Worm (Caenorhabditis elegans) whole organism, L1 larva: ENCODE measurements around the gene ZK1248.4.
A peak's percentile ranks its signal among the peaks of the same experiment; 100 is the strongest.

Source experiments
- dpl-1 ChIP-seq, 3 experiments: fragments of 150-350 bp in 2 of 3; sonication (generic microtip) in 1 of 3; optimal IDR thresholded peaks; 2 replicates each; lab custom pipeline; 2014 to 2017; ENCODE audit warnings: missing biosample characterization in 3 of 3, missing genetic modification characterization in 3 of 3, missing genetic modification reagents in 3 of 3
- efl-1 ChIP-seq, 4 experiments: fragments of 150-350 bp; optimal IDR thresholded peaks in 3 of 4; peaks in 1 of 4; 1 replicate in 1 of 4; 2 replicates in 3 of 4; lab custom pipeline; 2014; ENCODE audit warnings: missing biosample characterization in 2 of 4, missing genetic modification characterization in 2 of 4, missing genetic modification reagents in 2 of 4
- elt-2 ChIP-seq: sonication (generic microtip); optimal IDR thresholded peaks from 2 replicates; lab custom pipeline; 2016; ENCODE audit warnings: missing genetic modification characterization, mild to moderate bottlenecking, inconsistent platforms, missing compliant biosample characterization, missing genetic modification reagents
- ets-5 ChIP-seq: fragments of 200-800 bp; sonication (Bioruptor generic); IDR thresholded peaks from 2 replicates; pipeline ENCODE4 v1.3.6; 2022; ENCODE audit warnings: missing genetic modification characterization, missing compliant biosample characterization
- unc-86 ChIP-seq: sonication (generic microtip); optimal IDR thresholded peaks from 2 replicates; lab custom pipeline; 2016; ENCODE audit warnings: missing genetic modification characterization, missing compliant biosample characterization

ZK1248.4 gene

DNA sequence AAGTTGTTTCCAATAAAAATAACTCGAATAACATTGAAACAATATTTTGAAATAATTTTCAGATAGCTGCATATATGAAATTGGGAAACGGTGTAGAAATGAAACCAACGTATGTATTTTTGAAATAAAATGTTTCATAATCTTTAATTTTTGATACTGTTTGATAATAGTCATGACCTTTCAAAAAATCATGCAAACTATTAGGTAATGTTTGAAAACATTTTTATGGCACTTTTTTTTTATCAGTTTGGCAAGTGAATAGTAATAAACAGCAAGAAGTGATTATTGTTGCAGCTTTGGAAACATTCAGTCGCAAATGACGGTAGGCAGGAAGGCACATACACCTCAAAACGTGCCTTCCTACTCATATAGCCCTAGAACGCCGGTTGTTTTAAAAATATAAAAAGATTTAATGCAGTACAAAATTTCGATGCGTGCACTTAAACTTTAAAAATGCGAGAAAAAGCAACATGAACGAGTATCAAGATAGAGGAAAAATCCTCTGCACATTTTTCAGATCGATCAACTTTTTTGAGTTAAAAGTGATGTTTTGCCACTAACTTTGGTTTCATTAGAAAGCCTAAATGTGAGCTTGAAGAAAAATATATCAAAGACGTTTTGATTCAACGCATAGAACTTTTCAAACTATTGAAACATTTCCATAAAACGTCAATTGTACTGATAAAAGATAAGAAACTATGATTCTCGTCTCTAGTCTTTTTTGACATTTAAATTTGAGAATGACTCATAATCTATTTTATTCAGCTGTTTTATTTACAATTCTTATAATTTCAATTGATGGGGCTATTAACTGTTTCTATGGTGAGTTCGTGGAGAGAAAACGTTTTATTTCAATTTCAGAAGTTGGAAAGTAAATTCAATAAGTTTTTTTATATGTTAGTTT is 47.3 kb downstream of the ZK1248.4 start, which contains the start of gene F55C12.19:
Gene F55C12.19, plus strand, starts transcription at position 735 of the 904 bp plus-strand sequence.
- TF ChIP-seq elt-2 (tag; lab: Kevin White, UChicago) (peak; percentile 47), unc-86 (no peak)

DNA sequence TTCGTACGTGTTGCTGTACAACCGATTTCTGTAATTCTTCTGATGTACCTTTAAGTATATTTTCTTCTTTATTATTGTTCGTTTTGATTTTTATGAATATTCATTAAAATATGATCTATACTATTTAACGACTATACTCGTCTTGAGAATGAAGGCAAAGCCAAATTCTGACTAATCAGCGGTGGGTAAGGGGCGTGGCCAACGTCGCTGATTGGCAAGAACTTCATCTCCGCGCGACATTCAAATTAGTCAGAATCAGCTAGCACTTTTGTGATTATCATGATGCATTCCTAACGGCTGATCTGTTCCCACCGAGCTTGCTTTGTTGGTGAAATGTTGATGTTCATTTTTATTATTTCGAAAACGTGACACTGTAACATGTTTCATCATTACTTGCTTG is 48.5 kb downstream of the ZK1248.4 start:
- TF ChIP-seq efl-1 (optimal IDR thresholded peaks at IDR 0.05; lab: Kevin White, UChicago) (no peak), efl-1 (GFP tag; optimal IDR thresholded peaks at IDR 0.05 in 1 of 2; lab: Kevin White, UChicago) (peak in 1 of 2 experiments; percentile 40), dpl-1 (GFP tag; optimal IDR thresholded peaks at IDR 0.05; lab: Kevin White, UChicago) (peak in 1 of 3 experiments; percentile 20), ets-5 (GFP tag; lab: Robert Waterston, UW) (no peak)
